Worm (Caenorhabditis elegans) whole organism, early embryonic: ENCODE data around the gene gcy-13.
A peak's percentile ranks its signal among the peaks of the same experiment; 100 is the strongest.

Source experiments
- B0310.2 ChIP-seq: sonication (generic microtip); optimal IDR thresholded peaks from 2 replicates; lab custom pipeline; 2016; ENCODE audit warnings: mild to moderate bottlenecking, missing genetic modification characterization, missing compliant biosample characterization
- F13C5.2 ChIP-seq: sonication (generic microtip); optimal IDR thresholded peaks from 2 replicates; lab custom pipeline; 2017; ENCODE audit warnings: mild to moderate bottlenecking, missing genetic modification characterization, inconsistent platforms, missing compliant biosample characterization
- aly-1 ChIP-seq: sonication (generic microtip); optimal IDR thresholded peaks from 2 replicates; lab custom pipeline; 2016; ENCODE audit warnings: missing genetic modification characterization, missing compliant biosample characterization
- ama-1 ChIP-seq: fragments of 150-350 bp; optimal IDR thresholded peaks from 2 replicates; lab custom pipeline; 2014
- ceh-13 ChIP-seq: fragments of 200-800 bp; sonication (Bioruptor generic); optimal IDR thresholded peaks from 2 replicates; lab custom pipeline; 2018; ENCODE audit warnings: mild to moderate bottlenecking, missing genetic modification characterization, missing compliant biosample characterization
- ceh-36 ChIP-seq: sonication (generic microtip); optimal IDR thresholded peaks from 2 replicates; lab custom pipeline; 2016; ENCODE audit warnings: missing genetic modification characterization, inconsistent platforms, missing compliant biosample characterization
- ets-7 ChIP-seq: sonication (generic microtip); optimal IDR thresholded peaks from 2 replicates; lab custom pipeline; 2016; ENCODE audit warnings: missing genotype, missing genetic modification characterization, missing compliant biosample characterization
- flt-1 ChIP-seq: fragments of 200-800 bp; sonication (Bioruptor generic); IDR thresholded peaks from 2 replicates; pipeline ENCODE4 v1.3.6; 2022; ENCODE audit warnings: missing genetic modification characterization, missing compliant biosample characterization
- hmbx-1 ChIP-seq: sonication (generic microtip); optimal IDR thresholded peaks from 2 replicates; lab custom pipeline; 2016; ENCODE audit warnings: mild to moderate bottlenecking, missing genetic modification characterization, missing compliant biosample characterization
- hmg-4 ChIP-seq: fragments of 200-800 bp; sonication (Bioruptor generic); optimal IDR thresholded peaks from 2 replicates; lab custom pipeline; 2018; ENCODE audit warnings: mild to moderate bottlenecking, missing genetic modification characterization, missing compliant biosample characterization
- hnd-1 ChIP-seq: sonication (generic microtip); optimal IDR thresholded peaks from 2 replicates; lab custom pipeline; 2016; ENCODE audit warnings: missing genetic modification characterization, missing compliant biosample characterization
- pes-1 ChIP-seq: fragments of 200-800 bp; sonication (Bioruptor generic); IDR thresholded peaks from 2 replicates; pipeline ENCODE4 v1.3.6; 2022; ENCODE audit warnings: missing genetic modification reagents, missing genetic modification characterization, missing compliant biosample characterization
- scrt-1 ChIP-seq: fragments of 200-800 bp; sonication (Bioruptor generic); IDR thresholded peaks from 2 replicates; pipeline ENCODE4 v1.3.6; 2022; ENCODE audit warnings: missing genetic modification characterization, missing compliant biosample characterization
- sea-1 ChIP-seq: fragments of 200-800 bp; sonication (Bioruptor generic); conservative IDR thresholded peaks from 2 replicates; pipeline ENCODE4 v1.3.6; 2022; ENCODE audit warnings: missing genetic modification characterization, missing compliant biosample characterization
- tbx-11 ChIP-seq: fragments of 200-800 bp; sonication (Bioruptor generic); IDR thresholded peaks from 2 replicates; pipeline ENCODE4 v1.3.6; 2022; ENCODE audit warnings: missing genetic modification characterization, missing compliant biosample characterization
- tbx-37 ChIP-seq: fragments of 200-800 bp; sonication (Bioruptor generic); conservative IDR thresholded peaks from 2 replicates; pipeline ENCODE4 v1.3.6; 2022; ENCODE audit warnings: missing genetic modification reagents, missing genetic modification characterization, missing compliant biosample characterization
- tra-4 ChIP-seq: sonication (generic microtip); optimal IDR thresholded peaks from 2 replicates; lab custom pipeline; 2017; ENCODE audit warnings: missing genetic modification characterization, missing compliant biosample characterization

Gene gcy-13

DNA sequence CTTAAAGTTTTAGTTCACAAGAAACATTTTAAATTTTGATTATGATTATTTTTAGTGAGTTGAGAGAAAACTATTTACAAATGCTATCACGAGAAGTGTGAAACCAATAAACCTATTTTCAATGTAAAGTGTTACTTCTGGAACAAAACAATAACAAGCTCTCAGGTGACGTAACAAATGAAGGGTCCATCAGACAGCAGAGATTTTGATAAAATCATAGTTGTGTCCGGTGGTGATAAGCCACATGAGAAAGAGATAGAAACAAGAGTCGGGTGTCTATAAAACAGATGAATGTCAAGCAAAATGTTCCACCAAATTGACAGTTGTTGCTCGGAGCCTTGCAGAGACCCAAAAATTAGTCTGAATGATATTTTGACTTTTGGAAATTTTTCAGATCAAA, 35.0 kb downstream of the gcy-13 start:
- TF ChIP-seq F13C5.2 (tag; lab: Kevin White, UChicago): no peak
- no peak for TF ChIP-seq B0310.2 (tag; lab: Kevin White, UChicago)
- no peak for TF ChIP-seq tra-4
- TF ChIP-seq ceh-13 (GFP tag; lab: Kevin White, UChicago): no peak
- no peak for TF ChIP-seq hnd-1
- TF ChIP-seq tbx-37 (GFP tag; lab: Robert Waterston, UW): no peak
- no peak for TF ChIP-seq scrt-1
- TF ChIP-seq hmg-4: no peak
- TF ChIP-seq ama-1 (lab: Kevin White, UChicago): no peak
- TF ChIP-seq hmbx-1 (tag; lab: Kevin White, UChicago): no peak
- TF ChIP-seq flt-1: no peak

- TF ChIP-seq hnd-1 (peak; percentile 9), hmbx-1 (tag; lab: Kevin White, UChicago) (no peak), hmg-4 (peak; percentile 44), pes-1 (peak; percentile 82), scrt-1 (0 out of 2 replicates have a peak, but pooled peaks have one; percentile 65), aly-1 (no peak), B0310.2 (tag; lab: Kevin White, UChicago) (no peak), flt-1 (0 out of 2 replicates have a peak, but pooled peaks have one; percentile 50), ceh-13 (GFP tag; lab: Kevin White, UChicago) (peak; percentile 10), F13C5.2 (tag; lab: Kevin White, UChicago) (no peak), tbx-11 (GFP tag; lab: Robert Waterston, UW) (no peak; the same call in 1 of the 2 replicates), ama-1 (lab: Kevin White, UChicago) (no peak), sea-1 (GFP tag; lab: Robert Waterston, UW) (peak; percentile 69; the same call in 1 of the 2 replicates), tra-4 (no peak), ceh-36 (tag; lab: Kevin White, UChicago) (peak; percentile 47), ets-7 (tag; lab: Kevin White, UChicago) (no peak), tbx-37 (GFP tag; lab: Robert Waterston, UW) (peak; percentile 46; the same call in 1 of the 2 replicates)
Observed at ce11 chrV:12331820-12332219, 37.5 kb downstream of the gcy-13 start.

ce11 chrV:12329173-12329572, 40.2 kb downstream of the gcy-13 start:
- TF ChIP-seq ceh-13 (GFP tag; lab: Kevin White, UChicago) (no peak), tbx-11 (GFP tag; lab: Robert Waterston, UW) (no peak), hmg-4 (no peak), F13C5.2 (tag; lab: Kevin White, UChicago) (no peak), scrt-1 (no peak), B0310.2 (tag; lab: Kevin White, UChicago) (no peak), ceh-36 (tag; lab: Kevin White, UChicago) (no peak), tbx-37 (GFP tag; lab: Robert Waterston, UW) (no peak), ets-7 (tag; lab: Kevin White, UChicago) (no peak), aly-1 (no peak), hmbx-1 (tag; lab: Kevin White, UChicago) (no peak), tra-4 (no peak), hnd-1 (no peak), flt-1 (no peak), pes-1 (no peak), sea-1 (GFP tag; lab: Robert Waterston, UW) (no peak), ama-1 (lab: Kevin White, UChicago) (no peak)

DNA sequence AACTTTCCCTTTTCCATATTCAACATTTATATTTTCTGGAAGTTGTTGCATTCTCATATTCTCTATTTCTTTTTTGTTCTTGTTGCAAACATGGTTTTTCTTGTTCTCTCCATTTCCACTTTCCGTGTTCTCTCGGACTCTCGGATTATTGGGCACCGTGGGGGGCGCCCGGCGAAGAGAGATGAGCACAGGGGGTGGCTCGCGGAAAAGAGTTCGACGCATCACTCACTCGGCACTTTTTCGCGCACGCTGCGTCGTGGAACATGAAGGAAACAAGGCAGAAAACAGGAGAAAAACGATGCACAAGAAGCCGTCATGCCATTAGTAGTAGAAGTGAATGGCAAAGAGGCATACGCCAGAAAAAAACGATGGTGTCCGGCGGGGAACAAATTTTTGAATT, 42.7 kb downstream of the gcy-13 start:
- TF ChIP-seq pes-1 (no peak), hmg-4 (no peak), hnd-1 (no peak), B0310.2 (tag; lab: Kevin White, UChicago) (no peak), tbx-37 (GFP tag; lab: Robert Waterston, UW) (no peak), ceh-13 (GFP tag; lab: Kevin White, UChicago) (no peak), tbx-11 (GFP tag; lab: Robert Waterston, UW) (no peak), F13C5.2 (tag; lab: Kevin White, UChicago) (no peak), ets-7 (tag; lab: Kevin White, UChicago) (no peak), ama-1 (lab: Kevin White, UChicago) (no peak), ceh-36 (tag; lab: Kevin White, UChicago) (no peak), aly-1 (no peak), hmbx-1 (tag; lab: Kevin White, UChicago) (no peak)

DNA sequence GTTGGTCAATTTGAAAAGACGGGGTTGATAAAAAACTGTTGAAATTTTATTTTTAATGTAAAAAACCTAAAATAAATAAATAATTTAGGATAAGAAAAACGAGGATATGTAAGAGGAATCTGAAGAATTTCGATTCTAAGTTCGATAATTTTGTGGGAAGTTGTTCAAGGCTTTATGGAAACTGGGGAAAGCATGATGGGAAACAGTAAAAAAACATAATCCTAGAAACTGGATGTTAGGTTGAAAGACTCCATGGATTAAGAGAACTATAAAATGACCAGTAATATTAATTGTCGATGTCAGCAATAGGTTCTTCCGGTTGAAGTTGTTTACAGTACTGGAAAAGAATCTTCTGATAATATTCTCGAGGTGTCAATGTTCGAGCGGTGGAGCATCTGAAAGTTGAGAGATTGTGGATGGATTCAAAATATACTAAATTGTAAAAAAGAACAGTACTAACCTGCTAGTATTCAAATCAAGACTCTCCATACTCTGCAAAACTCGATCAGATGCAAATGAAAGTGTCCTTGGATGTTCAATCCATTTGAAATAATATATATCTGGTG, 49.0 kb downstream of the gcy-13 start:
- no peak for TF ChIP-seq aly-1
- TF ChIP-seq tbx-11 (GFP tag; lab: Robert Waterston, UW): no peak
- TF ChIP-seq hmg-4: no peak
- no peak for TF ChIP-seq hmbx-1 (tag; lab: Kevin White, UChicago)
- no peak for TF ChIP-seq pes-1
- no peak for TF ChIP-seq ceh-36 (tag; lab: Kevin White, UChicago)
- TF ChIP-seq ama-1 (lab: Kevin White, UChicago): no peak
- no peak for TF ChIP-seq F13C5.2 (tag; lab: Kevin White, UChicago)
- TF ChIP-seq flt-1: no peak
- TF ChIP-seq hnd-1: no peak
- no peak for TF ChIP-seq ets-7 (tag; lab: Kevin White, UChicago)
- TF ChIP-seq tbx-37 (GFP tag; lab: Robert Waterston, UW): no peak
- no peak for TF ChIP-seq tra-4
- no peak for TF ChIP-seq B0310.2 (tag; lab: Kevin White, UChicago)
- TF ChIP-seq sea-1 (GFP tag; lab: Robert Waterston, UW): no peak

DNA sequence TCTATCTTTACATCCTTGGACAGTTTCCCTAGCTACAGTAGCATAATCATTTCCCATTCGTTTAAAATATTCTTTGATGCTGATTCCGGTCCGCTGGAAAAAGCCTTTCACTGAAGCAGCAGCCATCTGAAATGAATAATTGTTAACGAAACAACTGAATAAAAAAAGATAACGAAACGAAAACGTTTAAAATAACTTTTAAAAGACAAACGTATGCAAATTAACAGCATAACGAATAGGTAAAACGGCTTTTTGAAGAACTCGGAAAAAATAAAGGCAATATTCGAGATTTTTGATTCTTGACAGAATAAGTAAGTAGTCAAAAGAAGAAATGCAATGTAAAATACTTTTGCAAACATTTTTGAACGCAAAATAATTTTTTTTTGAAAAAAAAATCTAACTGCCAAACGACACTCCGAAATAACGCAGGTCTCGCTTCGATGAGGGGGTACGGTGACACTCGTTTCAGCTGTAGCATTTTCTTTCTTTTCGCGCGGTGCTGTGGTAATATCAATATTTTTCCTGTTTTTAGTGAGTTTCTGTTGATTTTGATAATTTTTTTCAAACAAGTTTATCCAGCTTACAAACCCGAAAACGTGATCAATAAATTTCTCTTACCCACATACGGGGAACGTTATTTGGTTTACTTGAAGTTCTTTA, 51.3 kb downstream of the gcy-13 start, which contains the start of the genes R04F11.5 and R04F11.2:
R04F11.5 (minus strand) TSS at position 126 of the 660 bp plus-strand sequence.
R04F11.2 (plus strand) TSS at position 488 of the 660 bp plus-strand sequence.
- 0 out of 2 replicates have a peak, but pooled peaks have one; percentile 31 for TF ChIP-seq pes-1
- no peak for TF ChIP-seq ama-1 (lab: Kevin White, UChicago)
- no peak for TF ChIP-seq hmg-4
- TF ChIP-seq F13C5.2 (tag; lab: Kevin White, UChicago): peak; percentile 15
- no peak for TF ChIP-seq hmbx-1 (tag; lab: Kevin White, UChicago)

- TF ChIP-seq tbx-37 (GFP tag; lab: Robert Waterston, UW) (no peak), ceh-36 (tag; lab: Kevin White, UChicago) (no peak)
Observed at ce11 chrV:12317080-12317479, 52.3 kb downstream of the gcy-13 start, which contains the start of gene R04F11.3. Gene R04F11.3, minus strand, starts transcription at chrV:12317180.
